Worm (Caenorhabditis elegans): Measurements from ENCODE around the gene maph-1.3.

maph-1.3 gene

DNA sequence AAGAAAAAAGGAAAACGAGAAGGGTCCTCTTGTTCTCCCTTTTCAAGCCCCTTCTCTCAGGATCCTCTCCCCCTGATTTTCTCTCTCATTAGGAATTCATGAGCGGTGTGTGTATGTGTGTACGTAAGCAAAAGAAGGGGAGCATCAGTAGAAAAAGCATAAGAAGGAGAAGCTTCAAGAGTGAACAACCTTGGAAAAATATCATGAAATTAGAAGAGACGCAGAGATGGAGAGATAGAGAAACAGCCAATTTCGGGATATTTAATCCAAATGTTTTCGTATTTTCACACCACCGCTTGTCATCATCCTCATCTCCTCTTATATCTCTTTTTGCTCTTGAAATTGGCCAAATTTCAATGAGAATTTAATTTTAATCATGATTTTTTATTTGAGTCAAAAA, 38.5 kb downstream of the maph-1.3 start:
- TF ChIP-seq nhr-28 (tag; optimal IDR thresholded peaks at IDR 0.05) (no peak), ceh-83 (GFP tag; optimal IDR thresholded peaks at IDR 0.05) (no peak), unc-120 (tag; optimal IDR thresholded peaks at IDR 0.05; ENCODE audit: poor library complexity, severe bottlenecking) (no peak), snpc-4 (tag; optimal IDR thresholded peaks at IDR 0.05) (no peak), hlh-1 (tag; optimal IDR thresholded peaks at IDR 0.05) (no peak), unc-62 (GFP tag; optimal IDR thresholded peaks at IDR 0.05) (no peak), lsy-2 (tag; optimal IDR thresholded peaks at IDR 0.05) (no peak), mab-5 (tag; optimal IDR thresholded peaks at IDR 0.05) (no peak), M03D4.4 (tag; optimal IDR thresholded peaks at IDR 0.05) (no peak), nhr-76 (tag; optimal IDR thresholded peaks at IDR 0.05) (no peak), ceh-43 (GFP tag; optimal IDR thresholded peaks at IDR 0.05) (no peak), lin-32 (GFP tag; optimal IDR thresholded peaks at IDR 0.05) (no peak), bed-3 (GFP tag; optimal IDR thresholded peaks at IDR 0.05) (no peak)

ce11 chrIII:3887586-3887985, 42.9 kb downstream of the maph-1.3 start:
- no peak for TF ChIP-seq nhr-2 (tag; optimal IDR thresholded peaks at IDR 0.05)
- TF ChIP-seq unc-39 (tag; optimal IDR thresholded peaks at IDR 0.05): no peak
- TF ChIP-seq snpc-4 (tag; optimal IDR thresholded peaks at IDR 0.05): no peak
- no peak for TF ChIP-seq nhr-12 (tag; optimal IDR thresholded peaks at IDR 0.05)
- TF ChIP-seq unc-62 (GFP tag; optimal IDR thresholded peaks at IDR 0.05): no peak
- no peak for TF ChIP-seq bed-3 (GFP tag; optimal IDR thresholded peaks at IDR 0.05)
- no peak for TF ChIP-seq mls-2 (tag; optimal IDR thresholded peaks at IDR 0.05)

ce11 chrIII:3889896-3890295, 45.2 kb downstream of the maph-1.3 start:
- TF ChIP-seq sem-2 (GFP tag; optimal IDR thresholded peaks at IDR 0.05): no peak
- no peak for TF ChIP-seq sptf-1 (tag; optimal IDR thresholded peaks at IDR 0.05)
- no peak for TF ChIP-seq pha-4 (tag; optimal IDR thresholded peaks at IDR 0.05)
- no peak for TF ChIP-seq nhr-12 (tag; optimal IDR thresholded peaks at IDR 0.05)
- TF ChIP-seq nhr-2 (tag; optimal IDR thresholded peaks at IDR 0.05): no peak
- TF ChIP-seq mab-5 (tag; optimal IDR thresholded peaks at IDR 0.05): no peak
- TF ChIP-seq ham-2 (GFP tag; optimal IDR thresholded peaks at IDR 0.05): no peak
- no peak for TF ChIP-seq nhr-237 (tag; optimal IDR thresholded peaks at IDR 0.05)
- no peak for TF ChIP-seq flh-1 (GFP tag; optimal IDR thresholded peaks at IDR 0.05)
- TF ChIP-seq elt-1 (tag; optimal IDR thresholded peaks at IDR 0.05; ENCODE audit: borderline replicate concordance, insufficient read depth): no peak
- TF ChIP-seq unc-62 (GFP tag; optimal IDR thresholded peaks at IDR 0.05): no peak
- TF ChIP-seq bed-3 (GFP tag; optimal IDR thresholded peaks at IDR 0.05): no peak
- TF ChIP-seq nhr-76 (tag; optimal IDR thresholded peaks at IDR 0.05): no peak
- TF ChIP-seq elt-3 (tag; optimal IDR thresholded peaks at IDR 0.05): no peak
- no peak for TF ChIP-seq snpc-4 (tag; optimal IDR thresholded peaks at IDR 0.05)
- no peak for TF ChIP-seq mls-2 (tag; optimal IDR thresholded peaks at IDR 0.05)
- no peak for TF ChIP-seq lsy-2 (tag; optimal IDR thresholded peaks at IDR 0.05)
- no peak for TF ChIP-seq ztf-11 (tag; optimal IDR thresholded peaks at IDR 0.05)
- TF ChIP-seq hlh-1 (tag; optimal IDR thresholded peaks at IDR 0.05): no peak

ce11 chrIII:3893992-3894391, 49.3 kb downstream of the maph-1.3 start:
- TF ChIP-seq ham-2 (GFP tag; optimal IDR thresholded peaks at IDR 0.05) (no peak), elt-3 (tag; optimal IDR thresholded peaks at IDR 0.05) (no peak), ces-1 (GFP tag; optimal IDR thresholded peaks at IDR 0.05) (no peak), blmp-1 (tag; optimal IDR thresholded peaks at IDR 0.05) (no peak), flh-1 (GFP tag; optimal IDR thresholded peaks at IDR 0.05) (no peak)

Measured in whole organism, mixed stage, embryonic.